Fruit fly (Drosophila melanogaster) whole organism, embryonic: Measurements from ENCODE around the gene CG33552.

ENCODE experiments used
- ATbp ChIP-seq: fragments of 200-800 bp; sonication (Bioruptor generic); optimal IDR thresholded peaks from 2 replicates; lab custom pipeline; 2017; ENCODE audit warnings: missing biosample characterization, mild to moderate bottlenecking, missing genetic modification characterization, missing genetic modification reagents
- Atf-2 ChIP-seq: fragments of 200-800 bp; sonication (Bioruptor generic); optimal IDR thresholded peaks from 2 replicates; lab custom pipeline; 2016; ENCODE audit warnings: missing biosample characterization, missing genetic modification characterization
- CG1024 ChIP-seq: fragments of 200-800 bp; sonication (Bioruptor generic); IDR thresholded peaks from 2 replicates; pipeline ENCODE4 v1.3.6; 2022; ENCODE audit warnings: missing biosample characterization, missing genetic modification characterization
- CG11247 ChIP-seq: fragments of 200-800 bp; sonication (Bioruptor generic); IDR thresholded peaks from 2 replicates; pipeline ENCODE4 v1.3.6; 2022; ENCODE audit warnings: missing biosample characterization, missing genetic modification characterization
- CG11723 ChIP-seq: fragments of 200-800 bp; sonication (Bioruptor generic); optimal IDR thresholded peaks from 2 replicates; lab custom pipeline; 2017; ENCODE audit warnings: missing biosample characterization, mild to moderate bottlenecking, missing genetic modification characterization
- CG12769 ChIP-seq: fragments of 200-800 bp; sonication (Bioruptor generic); optimal IDR thresholded peaks from 2 replicates; lab custom pipeline; 2019; ENCODE audit warnings: missing biosample characterization, mild to moderate bottlenecking, missing genetic modification characterization, moderate library complexity
- CG15073 ChIP-seq: fragments of 200-800 bp; sonication (Bioruptor generic); optimal IDR thresholded peaks from 2 replicates; lab custom pipeline; 2016; ENCODE audit warnings: missing biosample characterization, missing genetic modification characterization
- CG18619 ChIP-seq: fragments of 200-800 bp; sonication (Bioruptor generic); optimal IDR thresholded peaks from 3 replicates; lab custom pipeline; 2017; ENCODE audit warnings: missing biosample characterization, mild to moderate bottlenecking, missing genetic modification characterization
- CG2120 ChIP-seq: fragments of 200-800 bp; sonication (Bioruptor generic); optimal IDR thresholded peaks from 3 replicates; lab custom pipeline; 2016; ENCODE audit warnings: missing biosample characterization, missing genetic modification characterization
- CG2129 ChIP-seq: fragments of 200-800 bp; sonication (Bioruptor generic); IDR thresholded peaks from 2 replicates; pipeline ENCODE4 v1.3.6; 2022; ENCODE audit warnings: missing biosample characterization, missing genetic modification characterization; ENCODE audit not compliant: partially characterized antibody
- CG2678 ChIP-seq: fragments of 200-800 bp; sonication (Bioruptor generic); optimal IDR thresholded peaks from 3 replicates; lab custom pipeline; 2019; ENCODE audit warnings: missing biosample characterization, mild to moderate bottlenecking, missing genetic modification characterization, moderate library complexity
- CG30020 ChIP-seq: fragments of 200-800 bp; optimal IDR thresholded peaks from 2 replicates; lab custom pipeline; 2019; ENCODE audit warnings: missing biosample characterization, mild to moderate bottlenecking, missing genetic modification characterization, moderate library complexity
- CG30431 ChIP-seq: fragments of 200-800 bp; sonication (Bioruptor generic); optimal IDR thresholded peaks from 2 replicates; lab custom pipeline; 2017; ENCODE audit warnings: missing biosample characterization, missing genetic modification characterization
- CG31224 ChIP-seq: fragments of 200-800 bp; sonication (Bioruptor generic); IDR thresholded peaks from 2 replicates; pipeline ENCODE4 v1.3.6; 2022; ENCODE audit warnings: missing biosample characterization, missing genetic modification characterization
- CG32772 ChIP-seq: fragments of 200-800 bp; sonication (Bioruptor generic); IDR thresholded peaks from 2 replicates; pipeline ENCODE4 v1.3.6; 2022; ENCODE audit warnings: missing biosample characterization, missing genetic modification characterization
- CG3847 ChIP-seq: fragments of 200-800 bp; sonication (Bioruptor generic); IDR thresholded peaks from 2 replicates; pipeline ENCODE4 v1.3.6; 2022; ENCODE audit warnings: missing biosample characterization, missing genetic modification characterization
- CG4820 ChIP-seq: fragments of 200-800 bp; sonication (Bioruptor generic); optimal IDR thresholded peaks from 3 replicates; lab custom pipeline; 2016; ENCODE audit warnings: missing biosample characterization, missing genetic modification characterization
- CG5180 ChIP-seq: fragments of 200-800 bp; sonication (Bioruptor generic); optimal IDR thresholded peaks from 3 replicates; lab custom pipeline; 2017; ENCODE audit warnings: missing biosample characterization, missing genetic modification characterization, mild to moderate bottlenecking, moderate library complexity, missing genetic modification reagents
- CG8089 ChIP-seq: fragments of 200-800 bp; sonication (Bioruptor generic); optimal IDR thresholded peaks from 3 replicates; lab custom pipeline; 2016; ENCODE audit warnings: missing biosample characterization, missing genetic modification characterization
- CG8388 ChIP-seq: fragments of 200-800 bp; sonication (Bioruptor generic); optimal IDR thresholded peaks from 2 replicates; lab custom pipeline; 2019; ENCODE audit warnings: missing biosample characterization, mild to moderate bottlenecking, missing genetic modification characterization, moderate library complexity
- CG8924 ChIP-seq: fragments of 200-800 bp; optimal IDR thresholded peaks from 3 replicates; lab custom pipeline; 2019; ENCODE audit warnings: missing biosample characterization, mild to moderate bottlenecking, missing genetic modification characterization, moderate library complexity
- CG9876 ChIP-seq: fragments of 200-800 bp; sonication (Bioruptor generic); optimal IDR thresholded peaks from 2 replicates; lab custom pipeline; 2016; ENCODE audit warnings: missing biosample characterization, missing genetic modification characterization
- Dip2 ChIP-seq: fragments of 200-800 bp; sonication (Bioruptor generic); IDR thresholded peaks from 2 replicates; pipeline ENCODE4 v1.3.6; 2022; ENCODE audit warnings: missing biosample characterization, missing genetic modification characterization
- Fer1 ChIP-seq: fragments of 200-800 bp; sonication (Bioruptor generic); optimal IDR thresholded peaks from 2 replicates; lab custom pipeline; 2017; ENCODE audit warnings: missing biosample characterization, mild to moderate bottlenecking, missing genetic modification characterization
- HHEX ChIP-seq: fragments of 200-800 bp; sonication (Bioruptor generic); optimal IDR thresholded peaks from 3 replicates; lab custom pipeline; 2017; ENCODE audit warnings: missing biosample characterization, mild to moderate bottlenecking, missing genetic modification characterization, missing genetic modification reagents
- Hr39 ChIP-seq: fragments of >200 bp; optimal IDR thresholded peaks from 2 replicates; lab custom pipeline; 2017
- Hr51 ChIP-seq, 2 experiments: fragments of 200-800 bp; sonication (Bioruptor generic); optimal IDR thresholded peaks; 2 replicates in 1 of 2; 3 replicates in 1 of 2; lab custom pipeline; 2016 to 2018; ENCODE audit warnings: missing biosample characterization in 2 of 2, missing genetic modification characterization in 2 of 2, mild to moderate bottlenecking in 1 of 2, moderate library complexity in 1 of 2
- Max ChIP-seq: fragments of 200-800 bp; sonication (Bioruptor generic); optimal IDR thresholded peaks from 2 replicates; lab custom pipeline; 2016; ENCODE audit warnings: missing biosample characterization, mild to moderate bottlenecking, missing genetic modification characterization
- Myb ChIP-seq: fragments of 200-800 bp; sonication (Bioruptor generic); optimal IDR thresholded peaks from 2 replicates; lab custom pipeline; 2016; ENCODE audit warnings: missing biosample characterization, missing genetic modification characterization
- PHDP ChIP-seq: fragments of 200-800 bp; sonication (Bioruptor generic); optimal IDR thresholded peaks from 3 replicates; lab custom pipeline; 2018; ENCODE audit warnings: missing biosample characterization, mild to moderate bottlenecking, missing genetic modification characterization, moderate library complexity
- Ravus ChIP-seq: fragments of 200-800 bp; sonication (Bioruptor generic); IDR thresholded peaks from 2 replicates; pipeline ENCODE4 v1.3.6; 2022; ENCODE audit warnings: missing biosample characterization, missing genetic modification characterization
- Sin3A ChIP-seq: fragments of >200 bp; optimal IDR thresholded peaks from 2 replicates; lab custom pipeline; 2018
- Six4 ChIP-seq: fragments of 200-800 bp; sonication (Bioruptor generic); optimal IDR thresholded peaks from 2 replicates; lab custom pipeline; 2016; ENCODE audit warnings: missing biosample characterization, missing genetic modification characterization
- Vsx1 ChIP-seq: fragments of 200-800 bp; sonication (Bioruptor generic); optimal IDR thresholded peaks from 2 replicates; lab custom pipeline; 2017; ENCODE audit warnings: missing biosample characterization, mild to moderate bottlenecking, missing genetic modification characterization, missing genetic modification reagents
- btn ChIP-seq: fragments of 200-800 bp; sonication (Bioruptor generic); optimal IDR thresholded peaks from 2 replicates; lab custom pipeline; 2016; ENCODE audit warnings: missing biosample characterization, missing genetic modification characterization
- dmrt99B ChIP-seq: fragments of 200-800 bp; sonication (Bioruptor generic); optimal IDR thresholded peaks from 2 replicates; lab custom pipeline; 2018; ENCODE audit warnings: missing biosample characterization, mild to moderate bottlenecking, missing genetic modification characterization, moderate library complexity
- ftz-f1 ChIP-seq: fragments of 200-800 bp; sonication (Bioruptor generic); optimal IDR thresholded peaks from 2 replicates; lab custom pipeline; 2016; ENCODE audit warnings: missing biosample characterization, missing genetic modification characterization
- gsb-n ChIP-seq: fragments of 200-800 bp; sonication (Bioruptor generic); optimal IDR thresholded peaks from 3 replicates; lab custom pipeline; 2018; ENCODE audit warnings: missing biosample characterization, mild to moderate bottlenecking, missing genetic modification characterization
- hb ChIP-seq: fragments of 200-800 bp; sonication (Bioruptor generic); IDR thresholded peaks from 3 replicates; pipeline ENCODE4 v1.3.6; 2022; ENCODE audit warnings: missing biosample characterization, missing genetic modification characterization; ENCODE audit not compliant: partially characterized antibody
- hbn ChIP-seq: fragments of 200-800 bp; sonication (Bioruptor generic); IDR thresholded peaks from 2 replicates; pipeline ENCODE4 v1.3.6; 2022; ENCODE audit warnings: missing biosample characterization, missing genetic modification characterization; ENCODE audit not compliant: partially characterized antibody
- kay ChIP-seq: fragments of 200-800 bp; sonication (Bioruptor generic); optimal IDR thresholded peaks from 2 replicates; lab custom pipeline; 2016; ENCODE audit warnings: missing biosample characterization, missing genetic modification characterization
- p53 ChIP-seq: fragments of 200-800 bp; sonication (Bioruptor generic); optimal IDR thresholded peaks from 2 replicates; lab custom pipeline; 2016; ENCODE audit warnings: missing biosample characterization, missing genetic modification characterization
- shn ChIP-seq: fragments of 200-800 bp; sonication (Bioruptor generic); optimal IDR thresholded peaks from 3 replicates; lab custom pipeline; 2016; ENCODE audit warnings: missing biosample characterization, missing genetic modification characterization
- sisA ChIP-seq: fragments of 200-800 bp; sonication (Bioruptor generic); IDR thresholded peaks from 2 replicates; pipeline ENCODE4 v1.3.6; 2022; ENCODE audit warnings: missing biosample characterization, missing genetic modification characterization
- slbo ChIP-seq: fragments of 200-800 bp; sonication (Bioruptor generic); IDR thresholded peaks from 2 replicates; pipeline ENCODE4 v1.3.6; 2022; ENCODE audit warnings: missing biosample characterization, missing genetic modification characterization
- slou ChIP-seq: fragments of 200-800 bp; sonication (Bioruptor generic); optimal IDR thresholded peaks from 3 replicates; lab custom pipeline; 2016; ENCODE audit warnings: missing biosample characterization, missing genetic modification characterization
- tap ChIP-seq: fragments of 200-800 bp; optimal IDR thresholded peaks from 3 replicates; lab custom pipeline; 2019; ENCODE audit warnings: missing biosample characterization, mild to moderate bottlenecking, missing genetic modification characterization, moderate library complexity
- zf30C ChIP-seq: fragments of 200-800 bp; sonication (Bioruptor generic); optimal IDR thresholded peaks from 3 replicates; lab custom pipeline; 2018; ENCODE audit warnings: missing biosample characterization, mild to moderate bottlenecking, missing genetic modification characterization
- zfh2 ChIP-seq: fragments of 200-800 bp; sonication (Bioruptor generic); optimal IDR thresholded peaks from 2 replicates; lab custom pipeline; 2016; ENCODE audit warnings: missing biosample characterization, missing genetic modification characterization

CG33552 gene

DNA sequence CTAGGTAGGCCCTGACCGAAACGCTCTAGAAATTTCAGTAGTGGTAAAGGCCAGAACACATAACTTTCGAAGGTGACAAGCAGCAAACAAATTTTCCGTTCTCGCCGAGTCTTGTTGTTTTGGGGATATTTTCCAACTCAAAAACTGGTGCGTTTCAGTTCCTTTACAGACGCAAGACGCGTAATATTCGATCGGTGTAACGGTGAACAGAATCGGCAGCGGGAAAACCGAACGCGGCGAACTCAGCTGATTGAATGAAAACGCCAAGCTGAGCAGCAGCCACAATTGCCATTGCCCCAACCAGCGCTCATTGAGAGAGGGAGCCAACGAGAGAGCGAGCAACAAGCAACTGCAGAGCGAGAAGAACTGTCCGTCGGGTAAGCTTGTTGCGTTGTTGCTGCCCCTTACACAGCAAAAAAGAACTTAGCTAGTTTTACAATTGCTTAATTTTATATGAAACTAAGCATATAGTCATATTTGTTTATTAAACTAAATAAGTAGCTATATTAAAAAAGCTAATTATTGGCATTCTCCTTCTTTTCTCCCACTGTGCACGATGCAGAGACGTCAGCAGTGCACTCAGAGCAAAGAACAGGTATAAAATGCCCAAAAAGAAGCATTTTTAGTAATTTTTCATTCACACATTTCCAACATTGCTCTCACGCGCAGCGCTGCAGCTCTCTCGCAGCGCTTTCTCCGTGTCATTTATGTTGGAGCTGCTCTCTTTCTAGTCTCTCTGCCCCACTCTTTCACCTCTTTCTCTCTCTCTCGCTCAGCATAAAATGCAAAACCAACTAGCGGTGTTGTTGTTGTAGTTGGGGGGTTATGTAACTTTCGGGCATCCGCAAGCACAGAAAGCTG, 33.8 kb downstream of the CG33552 start, which contains the start of the genes Cyt-c-d and CG31808 (continued):
- TF ChIP-seq CG30431 (GFP tag; lab: Kevin White, UChicago) = peak; percentile 94
- no peak for TF ChIP-seq CG9876 (GFP tag; lab: Kevin White, UChicago)
- TF ChIP-seq slou (GFP tag; lab: Kevin White, UChicago) = peak; percentile 91
- TF ChIP-seq Atf-2 (GFP tag; lab: Kevin White, UChicago) = peak; percentile 90
- peak; percentile 93 for TF ChIP-seq zf30C (GFP tag; lab: Kevin White, UChicago)
- TF ChIP-seq CG5180 (GFP tag; lab: Kevin White, UChicago) = peak; percentile 91
- peak; percentile 80 for TF ChIP-seq CG15073 (GFP tag; lab: Kevin White, UChicago)
- TF ChIP-seq Dip2 = no peak; the same call in 1 of the 2 replicates
- TF ChIP-seq HHEX (GFP tag; lab: Kevin White, UChicago) = peak; percentile 94
- TF ChIP-seq PHDP = peak; percentile 98
- peak; percentile 87 for TF ChIP-seq shn (GFP tag; lab: Kevin White, UChicago)
- TF ChIP-seq tap (tag; lab: Kevin White, UChicago) = peak; percentile 97
- no peak for TF ChIP-seq Sin3A (lab: Kevin White, UChicago)
- TF ChIP-seq CG1024 = peak; percentile 94
- TF ChIP-seq CG2678 (tag; lab: Kevin White, UChicago) = peak; percentile 97
- peak; percentile 49 for TF ChIP-seq ftz-f1 (GFP tag; lab: Kevin White, UChicago)
- TF ChIP-seq gsb-n (tag; lab: Kevin White, UChicago) = peak; percentile 98
- peak; percentile 95 for TF ChIP-seq Six4 (GFP tag; lab: Kevin White, UChicago)
- TF ChIP-seq CG2129 (GFP tag; lab: Robert Waterston, UW) = no peak
- TF ChIP-seq ATbp (GFP tag; lab: Kevin White, UChicago) = peak; percentile 98
- TF ChIP-seq Myb (GFP tag; lab: Kevin White, UChicago) = peak; percentile 71
- peak; percentile 56 for TF ChIP-seq p53
- peak; percentile 95 for TF ChIP-seq Max (GFP tag; lab: Kevin White, UChicago)
- TF ChIP-seq slbo = peak; percentile 96
- 0 out of 3 replicates have a peak, but pooled peaks have one; percentile 42 for TF ChIP-seq hb (GFP tag; lab: Robert Waterston, UW)
- TF ChIP-seq Hr51 (GFP tag; optimal IDR thresholded peaks at IDR 0.05; lab: Kevin White, UChicago) = peak; percentile 85 to 98
- peak; percentile 89 for TF ChIP-seq kay (GFP tag; lab: Kevin White, UChicago)
- TF ChIP-seq sisA = peak; percentile 97
- TF ChIP-seq CG11247 (GFP tag; lab: Robert Waterston, UW) = peak; percentile 94
- peak; percentile 97 for TF ChIP-seq CG8388 (GFP tag; lab: Kevin White, UChicago)
- TF ChIP-seq CG8924 (tag; lab: Kevin White, UChicago) = peak; percentile 98
- peak; percentile 87 for TF ChIP-seq CG8089 (GFP tag; lab: Kevin White, UChicago)
- peak; percentile 99 for TF ChIP-seq dmrt99B (tag; lab: Kevin White, UChicago)
- TF ChIP-seq CG18619 (GFP tag; lab: Kevin White, UChicago) = peak; percentile 97
- TF ChIP-seq Vsx1 (GFP tag; lab: Kevin White, UChicago) = peak; percentile 98
- peak; percentile 75 for TF ChIP-seq zfh2
- peak; percentile 93 for TF ChIP-seq CG3847 (GFP tag; lab: Robert Waterston, UW)
- peak; percentile 97 for TF ChIP-seq CG2120 (GFP tag; lab: Kevin White, UChicago)
- TF ChIP-seq Hr39 (lab: Kevin White, UChicago) = no peak
- TF ChIP-seq CG11723 (GFP tag; lab: Kevin White, UChicago) = peak; percentile 96
- peak; percentile 86 for TF ChIP-seq CG31224 (GFP tag; lab: Robert Waterston, UW)
- peak; percentile 82 for TF ChIP-seq btn (GFP tag; lab: Kevin White, UChicago)
- TF ChIP-seq CG32772 = peak; percentile 98
- TF ChIP-seq Fer1 (GFP tag; lab: Kevin White, UChicago) = peak; percentile 97
- TF ChIP-seq CG30020 (tag; lab: Kevin White, UChicago) = peak; percentile 81
- peak; percentile 90 for TF ChIP-seq Ravus (GFP tag; lab: Robert Waterston, UW)
- TF ChIP-seq CG4820 (GFP tag; lab: Kevin White, UChicago) = peak; percentile 95
- TF ChIP-seq CG12769 = peak; percentile 95
- no peak for TF ChIP-seq hbn (GFP tag; lab: Robert Waterston, UW)
